Fruit fly (Drosophila melanogaster) whole organism, wandering third instar larva: Measurements from ENCODE around the gene Pss.

Source experiments
- CG9705 ChIP-seq: fragments of 200-800 bp; sonication (Bioruptor generic); optimal IDR thresholded peaks from 2 replicates; lab custom pipeline; 2018; ENCODE audit warnings: missing biosample characterization, mild to moderate bottlenecking, missing genetic modification characterization
- Hr78 ChIP-seq: fragments of >200 bp; optimal IDR thresholded peaks from 2 replicates; lab custom pipeline; 2017; ENCODE audit warnings: missing biosample characterization, missing genetic modification characterization
- Hr83 ChIP-seq: fragments of 200-300 bp; sonication (Bioruptor generic); optimal IDR thresholded peaks from 2 replicates; lab custom pipeline; 2016; ENCODE audit warnings: missing biosample characterization, mild to moderate bottlenecking, missing genetic modification characterization, moderate library complexity; ENCODE audit not compliant: poor library complexity, severe bottlenecking
- br ChIP-seq: fragments of 200-800 bp; sonication (Bioruptor generic); optimal IDR thresholded peaks from 2 replicates; lab custom pipeline; 2016; ENCODE audit warnings: missing biosample characterization, missing genetic modification characterization
- ey ChIP-seq: fragments of 200-800 bp; sonication (Bioruptor generic); optimal IDR thresholded peaks from 2 replicates; lab custom pipeline; 2016; ENCODE audit warnings: missing biosample characterization, missing genetic modification characterization
- foxo ChIP-seq, 2 experiments: fragments of 200-800 bp; sonication (Bioruptor generic); optimal IDR thresholded peaks; 2 replicates in 1 of 2; 3 replicates in 1 of 2; lab custom pipeline; 2016 to 2017; ENCODE audit warnings: missing biosample characterization in 2 of 2, missing genetic modification characterization in 2 of 2
- fru ChIP-seq: fragments of 200-800 bp; sonication (Bioruptor generic); optimal IDR thresholded peaks from 3 replicates; lab custom pipeline; 2016; ENCODE audit warnings: missing biosample characterization, mild to moderate bottlenecking, missing genetic modification characterization
- h ChIP-seq: fragments of 200-800 bp; sonication (Bioruptor generic); optimal IDR thresholded peaks from 3 replicates; lab custom pipeline; 2016; ENCODE audit warnings: missing biosample characterization, mild to moderate bottlenecking, missing genetic modification characterization
- jim ChIP-seq: fragments of 175-275, 200-325 bp; sonication (Bioruptor generic); optimal IDR thresholded peaks from 2 replicates; lab custom pipeline; 2016; ENCODE audit warnings: missing biosample characterization, mild to moderate bottlenecking, missing genetic modification characterization
- pan ChIP-seq: fragments of >200 bp; optimal IDR thresholded peaks from 2 replicates; lab custom pipeline; 2017
- sage ChIP-seq: fragments of 200-800 bp; sonication (Bioruptor generic); optimal IDR thresholded peaks from 2 replicates; lab custom pipeline; 2016; ENCODE audit warnings: missing biosample characterization, mild to moderate bottlenecking, missing genetic modification characterization
- tai ChIP-seq: sonication (Bioruptor generic); optimal IDR thresholded peaks from 2 replicates; lab custom pipeline; 2016; ENCODE audit warnings: missing biosample characterization, missing genetic modification characterization
- woc ChIP-seq: sonication (Bioruptor generic); optimal IDR thresholded peaks from 2 replicates; lab custom pipeline; 2016; ENCODE audit warnings: missing biosample characterization, mild to moderate bottlenecking, missing genetic modification characterization

DNA sequence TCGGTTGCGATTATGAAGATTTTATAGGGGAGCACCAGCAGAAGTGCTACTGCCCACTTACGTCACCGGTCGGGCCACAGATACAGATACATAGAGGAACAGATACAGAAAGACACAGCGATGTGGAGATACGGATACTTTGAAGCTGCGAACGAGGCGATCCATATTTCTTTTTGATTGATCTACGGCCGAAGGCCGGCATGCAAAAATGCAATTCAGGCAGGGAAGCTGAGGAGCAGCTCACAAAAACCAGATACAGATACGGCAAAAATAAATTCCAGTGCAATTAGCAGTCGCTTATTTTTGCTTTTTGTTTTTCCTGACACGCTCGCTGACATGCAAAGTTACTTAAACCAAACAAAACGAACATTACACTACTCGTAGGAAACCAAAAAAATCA lies 5.3 kb upstream of the Pss start:
- no peak for TF ChIP-seq fru (GFP tag; lab: Kevin White, UChicago)
- no peak for TF ChIP-seq Hr78 (GFP tag; lab: Kevin White, UChicago)
- TF ChIP-seq tai (GFP tag; lab: Kevin White, UChicago), result no peak
- no peak for TF ChIP-seq Hr83 (GFP tag; lab: Kevin White, UChicago)
- no peak for TF ChIP-seq br (GFP tag; lab: Kevin White, UChicago)
- no peak for TF ChIP-seq pan (lab: Kevin White, UChicago)
- no peak for TF ChIP-seq CG9705 (GFP tag; lab: Kevin White, UChicago)
- no peak for TF ChIP-seq h (GFP tag; lab: Kevin White, UChicago)
- TF ChIP-seq foxo (GFP tag; optimal IDR thresholded peaks at IDR 0.05; lab: Kevin White, UChicago), result no peak
- TF ChIP-seq sage (GFP tag; lab: Kevin White, UChicago), result no peak
- no peak for TF ChIP-seq ey (GFP tag; lab: Kevin White, UChicago)
- TF ChIP-seq woc (GFP tag; lab: Kevin White, UChicago), result no peak
- TF ChIP-seq jim (GFP tag; lab: Kevin White, UChicago), result no peak
